Fruit fly (Drosophila melanogaster) whole organism, embryonic: ENCODE results near the gene Noa36.
A peak's percentile ranks its signal among the peaks of the same experiment; 100 is the strongest.

Source experiments
- Antp ChIP-seq: fragments of 200-800 bp; sonication (Bioruptor generic); optimal IDR thresholded peaks from 3 replicates; lab custom pipeline; 2016; ENCODE audit warnings: missing biosample characterization, missing genetic modification characterization
- Asciz ChIP-seq: fragments of 200-800 bp; sonication (Bioruptor generic); optimal IDR thresholded peaks from 2 replicates; lab custom pipeline; 2017; ENCODE audit warnings: missing biosample characterization, mild to moderate bottlenecking, missing genetic modification characterization, missing genetic modification reagents
- Atf3 ChIP-seq: fragments of 200-800 bp; sonication (Bioruptor generic); optimal IDR thresholded peaks from 3 replicates; lab custom pipeline; 2016; ENCODE audit warnings: missing biosample characterization, missing genetic modification characterization
- Bteb2 ChIP-seq: fragments of 200-800 bp; sonication (Bioruptor generic); optimal IDR thresholded peaks from 2 replicates; lab custom pipeline; 2016; ENCODE audit warnings: missing biosample characterization, missing genetic modification characterization
- CG10147 ChIP-seq: fragments of 200-800 bp; sonication (Bioruptor generic); optimal IDR thresholded peaks from 2 replicates; lab custom pipeline; 2019; ENCODE audit warnings: missing biosample characterization, mild to moderate bottlenecking, missing genetic modification characterization, moderate library complexity
- CG10366 ChIP-seq: fragments of 200-800 bp; sonication (Bioruptor generic); IDR thresholded peaks from 2 replicates; pipeline ENCODE4 v1.3.6; 2022; ENCODE audit warnings: missing biosample characterization, missing genetic modification characterization
- CG11085 ChIP-seq: fragments of 200-800 bp; sonication (Bioruptor generic); IDR thresholded peaks from 2 replicates; pipeline ENCODE4 v1.3.6; 2022; ENCODE audit warnings: missing biosample characterization, missing genetic modification characterization
- CG11723 ChIP-seq: fragments of 200-800 bp; sonication (Bioruptor generic); optimal IDR thresholded peaks from 2 replicates; lab custom pipeline; 2017; ENCODE audit warnings: missing biosample characterization, mild to moderate bottlenecking, missing genetic modification characterization
- CG1233 ChIP-seq: fragments of 200-800 bp; sonication (Bioruptor generic); optimal IDR thresholded peaks from 4 replicates; lab custom pipeline; 2018; ENCODE audit warnings: missing biosample characterization, mild to moderate bottlenecking, missing genetic modification characterization
- CG14050 ChIP-seq: fragments of 200-800 bp; sonication (Bioruptor generic); IDR thresholded peaks from 3 replicates; pipeline ENCODE4 v1.3.6; 2022; ENCODE audit warnings: missing biosample characterization, missing genetic modification characterization
- CG15269 ChIP-seq: fragments of 200-800 bp; sonication (Bioruptor generic); optimal IDR thresholded peaks from 2 replicates; lab custom pipeline; 2018; ENCODE audit warnings: missing biosample characterization, mild to moderate bottlenecking, missing genetic modification characterization, moderate library complexity
- CG15514 ChIP-seq: fragments of 200-800 bp; sonication (Bioruptor generic); optimal IDR thresholded peaks from 3 replicates; lab custom pipeline; 2017; ENCODE audit warnings: missing biosample characterization, missing genetic modification characterization, mild to moderate bottlenecking, moderate library complexity, missing genetic modification reagents
- CG1603 ChIP-seq: fragments of 200-800 bp; sonication (Bioruptor generic); optimal IDR thresholded peaks from 2 replicates; lab custom pipeline; 2019; ENCODE audit warnings: missing biosample characterization, mild to moderate bottlenecking, missing genetic modification characterization, moderate library complexity
- CG1647 ChIP-seq: fragments of 200-800 bp; sonication (Bioruptor generic); optimal IDR thresholded peaks from 3 replicates; lab custom pipeline; 2016; ENCODE audit warnings: missing biosample characterization, missing genetic modification characterization
- CG16863 ChIP-seq: fragments of 200-800 bp; sonication (Bioruptor generic); optimal IDR thresholded peaks from 3 replicates; lab custom pipeline; 2016; ENCODE audit warnings: missing biosample characterization, missing genetic modification characterization
- CG17186 ChIP-seq: fragments of 200-800 bp; sonication (Bioruptor generic); optimal IDR thresholded peaks from 3 replicates; lab custom pipeline; 2017; ENCODE audit warnings: missing biosample characterization, missing genetic modification reagents, missing genetic modification characterization
- CG17359 ChIP-seq: fragments of 200-800 bp; sonication (Bioruptor generic); optimal IDR thresholded peaks from 3 replicates; lab custom pipeline; 2018; ENCODE audit warnings: missing biosample characterization, mild to moderate bottlenecking, missing genetic modification characterization, moderate library complexity
- CG2712 ChIP-seq: fragments of 200-800 bp; optimal IDR thresholded peaks from 3 replicates; lab custom pipeline; 2019; ENCODE audit warnings: missing biosample characterization, mild to moderate bottlenecking, missing genetic modification characterization, moderate library complexity
- CG32532 ChIP-seq: fragments of 200-800 bp; sonication (Bioruptor generic); IDR thresholded peaks from 2 replicates; pipeline ENCODE4 v1.3.6; 2022; ENCODE audit warnings: missing biosample characterization, missing genetic modification characterization
- CG32767 ChIP-seq: fragments of 200-800 bp; sonication (Bioruptor generic); IDR thresholded peaks from 2 replicates; pipeline ENCODE4 v1.3.6; 2022; ENCODE audit warnings: missing biosample characterization, missing genetic modification characterization
- CG4854 ChIP-seq: fragments of 200-800 bp; sonication (Bioruptor generic); optimal IDR thresholded peaks from 2 replicates; lab custom pipeline; 2016; ENCODE audit warnings: missing biosample characterization, missing genetic modification characterization, inconsistent platforms
- CG7745 ChIP-seq: fragments of 200-800 bp; sonication (Bioruptor generic); optimal IDR thresholded peaks from 2 replicates; lab custom pipeline; 2018; ENCODE audit warnings: missing biosample characterization, mild to moderate bottlenecking, missing genetic modification characterization, moderate library complexity
- CG7963 ChIP-seq: fragments of 200-800 bp; sonication (Bioruptor generic); IDR thresholded peaks from 3 replicates; pipeline ENCODE4 v1.3.6; 2022; ENCODE audit warnings: missing biosample characterization, missing genetic modification characterization; ENCODE audit not compliant: partially characterized antibody
- CG7987 ChIP-seq: fragments of 200-800 bp; sonication (Bioruptor generic); optimal IDR thresholded peaks from 2 replicates; lab custom pipeline; 2018; ENCODE audit warnings: missing biosample characterization, mild to moderate bottlenecking, missing genetic modification characterization, moderate library complexity
- CG9609 ChIP-seq: fragments of 200-800 bp; sonication (Bioruptor generic); optimal IDR thresholded peaks from 3 replicates; lab custom pipeline; 2016; ENCODE audit warnings: missing biosample characterization, missing genetic modification characterization
- D19A ChIP-seq: fragments of 200-800 bp; optimal IDR thresholded peaks from 3 replicates; lab custom pipeline; 2019; ENCODE audit warnings: missing biosample characterization, mild to moderate bottlenecking, missing genetic modification characterization, moderate library complexity
- D19B ChIP-seq: fragments of 200-800 bp; sonication (Bioruptor generic); optimal IDR thresholded peaks from 2 replicates; lab custom pipeline; 2017; ENCODE audit warnings: missing biosample characterization, mild to moderate bottlenecking, missing genetic modification characterization
- Dek ChIP-seq: fragments of 200-800 bp; sonication (Bioruptor generic); optimal IDR thresholded peaks from 3 replicates; lab custom pipeline; 2019; ENCODE audit warnings: missing biosample characterization, mild to moderate bottlenecking, missing genetic modification characterization, moderate library complexity
- Dfd ChIP-seq, 2 experiments: fragments of >200 bp; optimal IDR thresholded peaks; 2 replicates each; lab custom pipeline; 2017; ENCODE audit warnings: missing biosample characterization in 2 of 2, missing genetic modification characterization in 2 of 2
- Doc3 ChIP-seq: fragments of 200-800 bp; sonication (Bioruptor generic); IDR thresholded peaks from 3 replicates; pipeline ENCODE4 v1.3.6; 2022; ENCODE audit warnings: missing biosample characterization, missing genetic modification characterization; ENCODE audit not compliant: partially characterized antibody
- Elba2 ChIP-seq: fragments of 200-800 bp; sonication (Bioruptor generic); optimal IDR thresholded peaks from 3 replicates; lab custom pipeline; 2016; ENCODE audit warnings: missing biosample characterization, missing genetic modification characterization
- Hmr ChIP-seq: fragments of 200-800 bp; sonication (Bioruptor generic); optimal IDR thresholded peaks from 3 replicates; lab custom pipeline; 2017; ENCODE audit warnings: mild to moderate bottlenecking, missing biosample characterization, missing genetic modification reagents, missing genetic modification characterization
- Ssrp ChIP-seq: fragments of 200-800 bp; sonication (Bioruptor generic); optimal IDR thresholded peaks from 2 replicates; lab custom pipeline; 2018; ENCODE audit warnings: missing biosample characterization, mild to moderate bottlenecking, missing genetic modification characterization, moderate library complexity
- ap ChIP-seq: fragments of 200-800 bp; sonication (Bioruptor generic); IDR thresholded peaks from 2 replicates; pipeline ENCODE4 v1.3.6; 2022; ENCODE audit warnings: missing biosample characterization, missing genetic modification characterization
- caup ChIP-seq: fragments of 200-800 bp; sonication (Bioruptor generic); optimal IDR thresholded peaks from 3 replicates; lab custom pipeline; 2017; ENCODE audit warnings: missing biosample characterization, mild to moderate bottlenecking, missing genetic modification characterization, moderate library complexity; ENCODE audit not compliant: severe bottlenecking
- cg ChIP-seq: fragments of 200-800 bp; sonication (Bioruptor generic); optimal IDR thresholded peaks from 3 replicates; lab custom pipeline; 2019; ENCODE audit warnings: missing biosample characterization, mild to moderate bottlenecking, missing genetic modification characterization, moderate library complexity
- danr ChIP-seq: fragments of 200-800 bp; sonication (Bioruptor generic); IDR thresholded peaks from 2 replicates; pipeline ENCODE4 v1.3.6; 2022; ENCODE audit warnings: missing biosample characterization, missing genetic modification characterization
- emc ChIP-seq: fragments of 200-800 bp; sonication (Bioruptor generic); optimal IDR thresholded peaks from 2 replicates; lab custom pipeline; 2016; ENCODE audit warnings: missing biosample characterization, missing genetic modification characterization
- eyg ChIP-seq: fragments of 200-800 bp; sonication (Bioruptor generic); optimal IDR thresholded peaks from 3 replicates; lab custom pipeline; 2016; ENCODE audit warnings: missing biosample characterization, missing genetic modification characterization
- hbn ChIP-seq: fragments of 200-800 bp; sonication (Bioruptor generic); IDR thresholded peaks from 2 replicates; pipeline ENCODE4 v1.3.6; 2022; ENCODE audit warnings: missing biosample characterization, missing genetic modification characterization; ENCODE audit not compliant: partially characterized antibody
- inv ChIP-seq: fragments of 200-800 bp; sonication (Bioruptor generic); IDR thresholded peaks from 2 replicates; pipeline ENCODE4 v1.3.6; 2022; ENCODE audit warnings: missing biosample characterization, missing genetic modification characterization; ENCODE audit not compliant: partially characterized antibody
- luna ChIP-seq: fragments of 200-800 bp; sonication (Bioruptor generic); optimal IDR thresholded peaks from 2 replicates; lab custom pipeline; 2016; ENCODE audit warnings: missing biosample characterization, missing genetic modification characterization
- nerfin-1 ChIP-seq: fragments of 200-800 bp; sonication (Bioruptor generic); optimal IDR thresholded peaks from 3 replicates; lab custom pipeline; 2019; ENCODE audit warnings: missing biosample characterization, mild to moderate bottlenecking, missing genetic modification characterization, moderate library complexity
- nmo ChIP-seq: fragments of 200-800 bp; sonication (Bioruptor generic); optimal IDR thresholded peaks from 2 replicates; lab custom pipeline; 2018; ENCODE audit warnings: missing biosample characterization, mild to moderate bottlenecking, missing genetic modification characterization, moderate library complexity
- nom ChIP-seq: fragments of 200-800 bp; sonication (Bioruptor generic); optimal IDR thresholded peaks from 2 replicates; lab custom pipeline; 2017; ENCODE audit warnings: missing biosample characterization, missing genetic modification characterization, mild to moderate bottlenecking, moderate library complexity, missing genetic modification reagents
- oc ChIP-seq: fragments of 200-800 bp; sonication (Bioruptor generic); optimal IDR thresholded peaks from 2 replicates; lab custom pipeline; 2018; ENCODE audit warnings: missing biosample characterization, mild to moderate bottlenecking, missing genetic modification characterization, moderate library complexity
- pb ChIP-seq: fragments of 200-800 bp; sonication (Bioruptor generic); optimal IDR thresholded peaks from 3 replicates; lab custom pipeline; 2016; ENCODE audit warnings: missing biosample characterization, missing genetic modification characterization
- prd ChIP-seq, 3 experiments: fragments of >200 bp in 2 of 3; fragments of 200-800 bp in 1 of 3; sonication (Bioruptor generic) in 1 of 3; optimal IDR thresholded peaks in 2 of 3; IDR thresholded peaks in 1 of 3; 2 replicates in 2 of 3; 3 replicates in 1 of 3; pipeline versions ENCODE4 v1.3.6 to Lab custom; 2017 to 2022; ENCODE audit warnings: missing biosample characterization in 1 of 3, missing genetic modification characterization in 1 of 3
- pum ChIP-seq: fragments of 200-800 bp; sonication (Bioruptor generic); optimal IDR thresholded peaks from 2 replicates; lab custom pipeline; 2016; ENCODE audit warnings: missing biosample characterization, missing genetic modification characterization
- so ChIP-seq: fragments of 200-800 bp; sonication (Bioruptor generic); IDR thresholded peaks from 3 replicates; pipeline ENCODE4 v1.3.6; 2022; ENCODE audit warnings: missing biosample characterization, missing genetic modification characterization

Gene Noa36

dm6 chr3R:28570805-28571204, 28.3 kb downstream of the Noa36 start (continued):
- TF ChIP-seq prd (optimal IDR thresholded peaks at IDR 0.05; lab: Kevin White, UChicago) (no peak), prd (GFP tag; IDR thresholded peaks at IDR 0.05; lab: Robert Waterston, UW) (no peak), oc (tag; lab: Kevin White, UChicago) (peak; percentile 23), emc (GFP tag; lab: Kevin White, UChicago) (no peak), Dfd (GFP tag; optimal IDR thresholded peaks at IDR 0.05; lab: Kevin White, UChicago) (no peak), CG10366 (GFP tag; lab: Robert Waterston, UW) (no peak), cg (GFP tag; lab: Kevin White, UChicago) (no peak), Elba2 (no peak), CG11723 (GFP tag; lab: Kevin White, UChicago) (peak; percentile 41), CG7963 (GFP tag; lab: Robert Waterston, UW) (no peak), CG17359 (tag; lab: Kevin White, UChicago) (peak; percentile 44), pb (GFP tag; lab: Kevin White, UChicago) (no peak), nerfin-1 (peak; percentile 32), CG7987 (GFP tag; lab: Kevin White, UChicago) (peak; percentile 64), CG15269 (tag; lab: Kevin White, UChicago) (peak; percentile 31), Asciz (peak; percentile 64), CG9609 (no peak), CG1233 (peak; percentile 59), Dek (tag; lab: Kevin White, UChicago) (peak; percentile 10), nmo (GFP tag; lab: Kevin White, UChicago) (no peak), luna (GFP tag; lab: Kevin White, UChicago) (no peak), CG4854 (GFP tag; lab: Kevin White, UChicago) (no peak), CG14050 (no peak), CG7745 (tag; lab: Kevin White, UChicago) (no peak), Hmr (peak; percentile 68), D19A (no peak), Bteb2 (no peak), inv (GFP tag; lab: Robert Waterston, UW) (no peak), eyg (GFP tag; lab: Kevin White, UChicago) (no peak), Atf3 (no peak), CG32532 (GFP tag; lab: Robert Waterston, UW) (no peak), ap (GFP tag; lab: Robert Waterston, UW) (no peak), CG32767 (GFP tag; lab: Robert Waterston, UW) (no peak), danr (GFP tag; lab: Robert Waterston, UW) (no peak), CG2712 (peak; percentile 25), CG17186 (no peak), CG15514 (peak; percentile 56), CG1647 (no peak), Ssrp (tag; lab: Kevin White, UChicago) (no peak), caup (GFP tag; lab: Kevin White, UChicago) (peak; percentile 65), so (no peak), nom (no peak), CG11085 (GFP tag; lab: Robert Waterston, UW) (no peak), Antp (GFP tag; lab: Kevin White, UChicago) (no peak), Doc3 (no peak), CG10147 (GFP tag; lab: Kevin White, UChicago) (peak; percentile 46), CG1603 (tag; lab: Kevin White, UChicago) (peak; percentile 69), CG16863 (GFP tag; lab: Kevin White, UChicago) (no peak), D19B (GFP tag; lab: Kevin White, UChicago) (peak; percentile 19), pum (GFP tag; lab: Kevin White, UChicago) (no peak), hbn (GFP tag; lab: Robert Waterston, UW) (no peak)
